Worm (Caenorhabditis elegans): ENCODE data around the gene pisy-1.
A peak's percentile ranks its signal among the peaks of the same experiment; 100 is the strongest.

Gene pisy-1

DNA sequence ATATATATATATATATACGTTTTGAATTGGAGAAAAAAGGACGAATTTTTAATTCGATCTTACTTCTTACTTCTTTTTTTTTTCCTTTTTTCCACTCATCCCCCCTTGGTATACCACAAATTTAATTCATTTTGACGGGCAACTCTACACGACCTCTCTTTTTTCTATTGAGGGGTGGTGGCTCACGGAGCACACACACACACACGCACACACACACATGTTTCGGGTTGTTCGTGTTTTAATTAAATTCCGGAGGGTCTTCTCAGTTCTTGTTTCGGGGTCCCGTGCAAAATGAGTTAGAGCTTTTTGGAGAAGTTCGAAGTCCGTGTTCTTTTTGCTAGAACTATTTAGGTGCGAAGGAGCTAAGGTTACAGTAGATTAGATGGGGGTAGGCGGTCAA, 26.6 kb downstream of the pisy-1 start:
- TF ChIP-seq tbx-37 (GFP tag; conservative IDR thresholded peaks at IDR 0.05): no peak
- no peak for TF ChIP-seq F13C5.2 (tag; optimal IDR thresholded peaks at IDR 0.05)
- TF ChIP-seq hnd-1 (tag; optimal IDR thresholded peaks at IDR 0.05): no peak
- no peak for TF ChIP-seq pes-1 (GFP tag; IDR thresholded peaks at IDR 0.05)
- TF ChIP-seq ets-7 (tag; optimal IDR thresholded peaks at IDR 0.05): no peak
- no peak for TF ChIP-seq flt-1 (GFP tag; IDR thresholded peaks at IDR 0.05)
- no peak for TF ChIP-seq ceh-36 (tag; optimal IDR thresholded peaks at IDR 0.05)

DNA sequence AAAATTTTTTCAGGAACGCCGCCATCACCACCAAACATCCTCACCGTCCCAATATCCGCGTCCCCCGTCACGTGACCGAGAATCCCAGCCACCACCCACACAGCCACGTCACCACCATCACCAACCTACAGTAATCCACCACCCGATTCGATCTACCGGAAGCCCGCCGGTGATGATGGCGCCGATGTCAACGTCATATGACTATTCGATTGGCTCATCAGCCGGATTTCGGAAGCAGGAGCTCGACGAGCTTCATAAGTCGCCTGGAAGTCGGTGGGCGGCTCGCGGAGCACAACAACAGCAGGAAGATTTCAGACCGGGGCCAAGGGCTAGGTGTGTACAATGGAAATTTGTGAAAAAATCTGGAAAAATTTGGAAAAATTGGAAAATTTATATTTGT, 42.0 kb downstream of the pisy-1 start:
- TF ChIP-seq ets-7 (tag; optimal IDR thresholded peaks at IDR 0.05) (no peak), ceh-36 (tag; optimal IDR thresholded peaks at IDR 0.05) (peak; percentile 20), aly-1 (tag; optimal IDR thresholded peaks at IDR 0.05) (no peak), hmbx-1 (tag; optimal IDR thresholded peaks at IDR 0.05) (no peak), tra-4 (tag; optimal IDR thresholded peaks at IDR 0.05) (no peak)

DNA sequence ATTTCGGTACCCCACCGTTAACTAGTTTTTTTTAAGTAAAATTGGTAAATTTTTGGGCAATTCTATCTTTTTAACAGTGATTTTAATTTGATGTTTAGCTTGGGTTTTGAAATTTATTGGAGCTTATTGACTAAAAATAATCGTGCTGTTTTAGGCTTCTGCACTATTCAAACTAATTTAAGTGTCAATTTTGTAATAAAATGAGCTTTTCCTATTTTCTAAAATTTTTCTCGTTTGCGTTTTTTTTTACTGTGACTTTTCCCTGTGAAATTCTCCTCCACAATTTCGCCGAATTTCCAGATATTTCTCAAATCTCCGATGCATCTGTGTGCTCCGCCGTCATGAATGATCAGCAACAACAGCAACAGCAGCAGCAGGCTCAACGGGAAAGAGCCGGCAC, 44.0 kb downstream of the pisy-1 start, which contains the start of gene tbc-17:
Gene tbc-17 (plus strand): TSS at position 301 of the 400 bp plus-strand sequence.
- TF ChIP-seq tbx-11 (GFP tag; IDR thresholded peaks at IDR 0.05): no peak
- no peak for TF ChIP-seq tbx-37 (GFP tag; conservative IDR thresholded peaks at IDR 0.05)
- TF ChIP-seq ceh-36 (tag; optimal IDR thresholded peaks at IDR 0.05): no peak
- TF ChIP-seq scrt-1 (GFP tag; IDR thresholded peaks at IDR 0.05): no peak
- TF ChIP-seq tra-4 (tag; optimal IDR thresholded peaks at IDR 0.05): no peak
- TF ChIP-seq sea-1 (GFP tag; conservative IDR thresholded peaks at IDR 0.05): no peak
- no peak for TF ChIP-seq hmg-4 (GFP tag; optimal IDR thresholded peaks at IDR 0.05)
- TF ChIP-seq ets-7 (tag; optimal IDR thresholded peaks at IDR 0.05): no peak

DNA sequence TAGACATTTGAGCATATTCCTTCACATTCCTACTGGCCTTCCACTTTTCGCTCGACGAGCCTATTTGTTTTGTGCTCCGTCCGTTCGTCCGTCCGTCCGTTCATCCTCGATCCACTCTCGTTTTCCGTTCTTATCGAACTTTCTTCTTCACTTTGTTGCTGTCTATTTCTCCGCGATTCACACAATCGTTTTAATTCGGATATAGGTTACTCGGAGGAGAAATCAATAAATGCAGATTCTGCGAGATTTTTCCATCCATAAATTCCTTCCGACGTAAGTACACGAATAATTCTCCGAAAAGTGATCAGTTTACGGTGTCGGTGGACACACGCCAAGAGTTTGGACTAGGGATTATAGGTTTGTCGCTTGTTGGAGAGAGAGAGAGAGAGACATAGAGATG, 45.4 kb downstream of the pisy-1 start:
- TF ChIP-seq B0310.2 (tag; optimal IDR thresholded peaks at IDR 0.05): no peak
- no peak for TF ChIP-seq aly-1 (tag; optimal IDR thresholded peaks at IDR 0.05)
- TF ChIP-seq F13C5.2 (tag; optimal IDR thresholded peaks at IDR 0.05): no peak
- no peak for TF ChIP-seq ets-7 (tag; optimal IDR thresholded peaks at IDR 0.05)
- TF ChIP-seq pes-1 (GFP tag; IDR thresholded peaks at IDR 0.05): no peak
- TF ChIP-seq ceh-36 (tag; optimal IDR thresholded peaks at IDR 0.05): no peak
- TF ChIP-seq hnd-1 (tag; optimal IDR thresholded peaks at IDR 0.05): no peak
- no peak for TF ChIP-seq tbx-37 (GFP tag; conservative IDR thresholded peaks at IDR 0.05)
- no peak for TF ChIP-seq tra-4 (tag; optimal IDR thresholded peaks at IDR 0.05)
- TF ChIP-seq hmbx-1 (tag; optimal IDR thresholded peaks at IDR 0.05): no peak
- no peak for TF ChIP-seq tbx-11 (GFP tag; IDR thresholded peaks at IDR 0.05)
- TF ChIP-seq hmg-4 (GFP tag; optimal IDR thresholded peaks at IDR 0.05): no peak
- TF ChIP-seq scrt-1 (GFP tag; IDR thresholded peaks at IDR 0.05): no peak
- no peak for TF ChIP-seq ama-1 (optimal IDR thresholded peaks at IDR 0.05)
- TF ChIP-seq ceh-13 (GFP tag; optimal IDR thresholded peaks at IDR 0.05): no peak
- TF ChIP-seq flt-1 (GFP tag; IDR thresholded peaks at IDR 0.05): no peak

DNA sequence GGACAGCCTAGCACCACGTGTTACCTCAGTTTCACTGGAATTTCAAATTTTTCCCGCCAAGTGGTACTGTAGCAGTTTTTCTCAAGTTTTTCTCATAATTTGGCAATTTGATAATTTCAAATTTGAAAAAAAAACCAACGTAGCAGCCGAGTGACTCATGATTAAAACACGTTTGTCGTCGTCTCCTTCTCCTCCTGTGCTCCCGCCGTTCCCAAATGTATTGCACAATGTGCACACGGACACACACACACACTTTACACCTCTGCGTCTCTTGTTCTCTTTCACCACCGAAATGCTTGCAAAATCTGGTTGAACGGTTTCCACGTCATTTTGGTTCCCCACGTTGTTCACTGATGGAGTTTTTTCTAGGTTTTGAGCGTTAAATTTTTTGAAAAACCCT, 46.8 kb downstream of the pisy-1 start:
- TF ChIP-seq tbx-11 (GFP tag; IDR thresholded peaks at IDR 0.05) (no peak), hnd-1 (tag; optimal IDR thresholded peaks at IDR 0.05) (no peak), B0310.2 (tag; optimal IDR thresholded peaks at IDR 0.05) (no peak), pes-1 (GFP tag; IDR thresholded peaks at IDR 0.05) (no peak)

DNA sequence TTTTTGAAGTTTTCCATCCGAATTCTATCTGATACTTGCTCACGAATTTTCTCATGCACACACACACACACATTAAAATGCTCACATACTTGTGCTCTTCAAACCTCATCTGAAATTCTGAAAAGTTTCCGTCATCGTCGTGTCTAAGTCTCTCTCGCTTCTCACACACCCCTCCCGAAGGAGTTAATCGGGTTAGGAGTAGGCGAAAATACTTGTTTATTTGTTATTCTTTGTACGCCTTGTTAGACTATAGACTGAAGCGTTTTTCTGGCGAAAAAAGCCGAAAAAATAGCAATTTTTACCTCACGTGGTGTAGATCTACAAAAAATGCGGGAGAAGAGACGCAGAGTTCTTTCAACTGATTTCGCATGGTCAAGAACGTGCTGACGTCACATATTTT, 47.2 kb downstream of the pisy-1 start:
- no peak for TF ChIP-seq hmg-4 (GFP tag; optimal IDR thresholded peaks at IDR 0.05)
- TF ChIP-seq tbx-11 (GFP tag; IDR thresholded peaks at IDR 0.05): no peak
- TF ChIP-seq aly-1 (tag; optimal IDR thresholded peaks at IDR 0.05): no peak
- no peak for TF ChIP-seq F13C5.2 (tag; optimal IDR thresholded peaks at IDR 0.05)
- no peak for TF ChIP-seq ets-7 (tag; optimal IDR thresholded peaks at IDR 0.05)
- TF ChIP-seq ceh-13 (GFP tag; optimal IDR thresholded peaks at IDR 0.05): no peak
- no peak for TF ChIP-seq B0310.2 (tag; optimal IDR thresholded peaks at IDR 0.05)
- TF ChIP-seq tra-4 (tag; optimal IDR thresholded peaks at IDR 0.05): no peak
- no peak for TF ChIP-seq sea-1 (GFP tag; conservative IDR thresholded peaks at IDR 0.05)
- TF ChIP-seq ceh-36 (tag; optimal IDR thresholded peaks at IDR 0.05): no peak
- TF ChIP-seq flt-1 (GFP tag; IDR thresholded peaks at IDR 0.05): no peak
- TF ChIP-seq ama-1 (optimal IDR thresholded peaks at IDR 0.05): no peak

DNA sequence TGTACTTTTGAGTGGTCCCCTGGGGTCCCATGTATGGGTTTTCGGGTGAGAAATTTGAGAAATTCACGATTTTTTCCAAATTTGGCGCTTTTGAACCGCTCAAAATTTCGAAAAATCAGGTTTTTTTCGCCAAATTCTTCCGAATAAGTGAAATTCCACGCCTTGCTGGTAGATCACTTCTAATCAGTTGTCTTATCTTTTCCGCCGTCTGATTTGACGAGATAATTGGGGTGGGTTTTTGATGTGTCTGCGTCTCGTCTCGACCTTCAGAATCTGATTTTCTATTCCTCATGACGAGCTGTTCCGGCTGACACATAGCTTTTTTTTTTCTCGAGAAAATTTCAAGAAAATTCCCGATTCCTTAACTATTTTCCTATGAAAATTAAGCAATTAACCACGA, 48.8 kb downstream of the pisy-1 start:
- no peak for TF ChIP-seq aly-1 (tag; optimal IDR thresholded peaks at IDR 0.05)
- TF ChIP-seq hmg-4 (GFP tag; optimal IDR thresholded peaks at IDR 0.05): no peak
